Fruit fly (Drosophila melanogaster) whole organism, prepupa: ENCODE measurements around the gene ZC3H3.

ENCODE experiments used
- CG10669 ChIP-seq: fragments of 200-800 bp; sonication (Bioruptor generic); optimal IDR thresholded peaks from 3 replicates; lab custom pipeline; 2018; ENCODE audit warnings: missing biosample characterization, mild to moderate bottlenecking, missing genetic modification characterization, moderate library complexity
- CG11762 ChIP-seq: fragments of 200-800 bp; sonication (Bioruptor generic); optimal IDR thresholded peaks from 3 replicates; lab custom pipeline; 2016; ENCODE audit warnings: missing biosample characterization, missing genetic modification characterization; ENCODE audit not compliant: insufficient read depth
- CG11902 ChIP-seq: fragments of 200-800 bp; sonication (Bioruptor generic); optimal IDR thresholded peaks from 3 replicates; lab custom pipeline; 2016; ENCODE audit warnings: missing biosample characterization, missing genetic modification characterization
- CG1621 ChIP-seq: fragments of 200-800 bp; sonication (Bioruptor generic); optimal IDR thresholded peaks from 3 replicates; lab custom pipeline; 2018; ENCODE audit warnings: missing biosample characterization, mild to moderate bottlenecking, missing genetic modification characterization
- CG16779 ChIP-seq: fragments of 200-800 bp; sonication (Bioruptor generic); optimal IDR thresholded peaks from 3 replicates; lab custom pipeline; 2017; ENCODE audit warnings: missing biosample characterization, mild to moderate bottlenecking, missing genetic modification characterization
- CG3032 ChIP-seq: fragments of 200-800 bp; optimal IDR thresholded peaks from 2 replicates; lab custom pipeline; 2019; ENCODE audit warnings: missing biosample characterization, mild to moderate bottlenecking, missing genetic modification characterization, moderate library complexity
- CG31627 ChIP-seq: fragments of 200-800 bp; sonication (Bioruptor generic); optimal IDR thresholded peaks from 3 replicates; lab custom pipeline; 2016; ENCODE audit warnings: missing biosample characterization, missing genetic modification characterization
- CG32006 ChIP-seq: fragments of 200-800 bp; sonication (Bioruptor generic); optimal IDR thresholded peaks from 3 replicates; lab custom pipeline; 2017; ENCODE audit warnings: missing biosample characterization, mild to moderate bottlenecking, missing genetic modification characterization
- CG34406 ChIP-seq: fragments of 200-800 bp; sonication (Bioruptor generic); optimal IDR thresholded peaks from 3 replicates; lab custom pipeline; 2016; ENCODE audit warnings: missing biosample characterization, missing genetic modification characterization
- CG3919 ChIP-seq: fragments of 200-800 bp; sonication (Bioruptor generic); optimal IDR thresholded peaks from 3 replicates; lab custom pipeline; 2016; ENCODE audit warnings: missing biosample characterization, missing genetic modification characterization
- CG4318 ChIP-seq: fragments of 200-800 bp; sonication (Bioruptor generic); optimal IDR thresholded peaks from 3 replicates; lab custom pipeline; 2017; ENCODE audit warnings: missing biosample characterization, mild to moderate bottlenecking, missing genetic modification characterization
- CG6276 ChIP-seq: fragments of 200-800 bp; sonication (Bioruptor generic); optimal IDR thresholded peaks from 2 replicates; lab custom pipeline; 2017; ENCODE audit warnings: missing biosample characterization, mild to moderate bottlenecking, missing genetic modification characterization
- CG6792 ChIP-seq: fragments of 200-800 bp; sonication (Bioruptor generic); optimal IDR thresholded peaks from 3 replicates; lab custom pipeline; 2016; ENCODE audit warnings: missing biosample characterization, missing genetic modification characterization
- CG6808 ChIP-seq: fragments of 200-800 bp; sonication (Bioruptor generic); optimal IDR thresholded peaks from 3 replicates; lab custom pipeline; 2017; ENCODE audit warnings: missing biosample characterization, missing genetic modification characterization, mild to moderate bottlenecking, moderate library complexity, missing genetic modification reagents
- CG6854 ChIP-seq: fragments of 200-800 bp; sonication (Bioruptor generic); optimal IDR thresholded peaks from 2 replicates; lab custom pipeline; 2017; ENCODE audit warnings: missing biosample characterization, mild to moderate bottlenecking, missing genetic modification characterization
- CG7368 ChIP-seq: fragments of 200-800 bp; sonication (Bioruptor generic); optimal IDR thresholded peaks from 3 replicates; lab custom pipeline; 2016; ENCODE audit warnings: missing biosample characterization, missing genetic modification characterization
- CG8119 ChIP-seq: fragments of 200-800 bp; sonication (Bioruptor generic); IDR thresholded peaks from 3 replicates; pipeline ENCODE4 v1.3.6; 2022; ENCODE audit warnings: missing biosample characterization, missing genetic modification characterization
- CG8319 ChIP-seq: fragments of 200-800 bp; sonication (Bioruptor generic); optimal IDR thresholded peaks from 3 replicates; lab custom pipeline; 2016; ENCODE audit warnings: missing biosample characterization, missing genetic modification characterization
- CG8632 ChIP-seq: fragments of 200-800 bp; sonication (Bioruptor generic); optimal IDR thresholded peaks from 3 replicates; lab custom pipeline; 2016; ENCODE audit warnings: missing biosample characterization, missing genetic modification characterization
- CG9139 ChIP-seq: fragments of 200-800 bp; sonication (Bioruptor generic); optimal IDR thresholded peaks from 3 replicates; lab custom pipeline; 2017; ENCODE audit warnings: missing biosample characterization, mild to moderate bottlenecking, missing genetic modification characterization
- Eip75B ChIP-seq: fragments of 200-800 bp; sonication (Bioruptor generic); optimal IDR thresholded peaks from 3 replicates; lab custom pipeline; 2016; ENCODE audit warnings: missing biosample characterization, missing genetic modification characterization
- Eip93F ChIP-seq: fragments of 200-800 bp; sonication (Bioruptor generic); optimal IDR thresholded peaks from 2 replicates; lab custom pipeline; 2016; ENCODE audit warnings: missing biosample characterization, mild to moderate bottlenecking, missing genetic modification characterization
- Ets96B ChIP-seq: fragments of 200-800 bp; optimal IDR thresholded peaks from 2 replicates; lab custom pipeline; 2019; ENCODE audit warnings: missing biosample characterization, mild to moderate bottlenecking, missing genetic modification characterization, moderate library complexity
- Gug ChIP-seq: fragments of 200-800 bp; sonication (Bioruptor generic); IDR thresholded peaks from 2 replicates; pipeline ENCODE4 v1.3.6; 2022; ENCODE audit warnings: missing biosample characterization, missing genetic modification characterization
- Hr39 ChIP-seq: fragments of 200-800 bp; sonication (Bioruptor generic); optimal IDR thresholded peaks from 2 replicates; lab custom pipeline; 2016; ENCODE audit warnings: missing biosample characterization, missing genetic modification characterization
- Hr4 ChIP-seq: fragments of 200-800 bp; sonication (Bioruptor generic); optimal IDR thresholded peaks from 3 replicates; lab custom pipeline; 2016; ENCODE audit warnings: missing biosample characterization, missing genetic modification characterization
- Sox102F ChIP-seq: fragments of 200-800 bp; sonication (Bioruptor generic); optimal IDR thresholded peaks from 2 replicates; lab custom pipeline; 2016; ENCODE audit warnings: missing biosample characterization, mild to moderate bottlenecking, missing genetic modification characterization
- achi ChIP-seq: fragments of 200-800 bp; sonication (Bioruptor generic); optimal IDR thresholded peaks from 3 replicates; lab custom pipeline; 2016; ENCODE audit warnings: missing biosample characterization, missing genetic modification characterization
- acj6 ChIP-seq: fragments of 200-800 bp; sonication (Bioruptor generic); optimal IDR thresholded peaks from 3 replicates; lab custom pipeline; 2016; ENCODE audit warnings: missing biosample characterization, missing genetic modification characterization
- dac ChIP-seq: fragments of 200-800 bp; sonication (Bioruptor generic); optimal IDR thresholded peaks from 2 replicates; lab custom pipeline; 2017; ENCODE audit warnings: missing biosample characterization, mild to moderate bottlenecking, missing genetic modification characterization
- dsx ChIP-seq: fragments of 200-800 bp; optimal IDR thresholded peaks from 3 replicates; lab custom pipeline; 2019; ENCODE audit warnings: missing biosample characterization, mild to moderate bottlenecking, missing genetic modification characterization, moderate library complexity; ENCODE audit not compliant: poor library complexity, severe bottlenecking
- eg ChIP-seq: fragments of 200-800 bp; sonication (Bioruptor generic); IDR thresholded peaks from 3 replicates; pipeline ENCODE4 v1.3.6; 2022; ENCODE audit warnings: missing biosample characterization, missing genetic modification characterization
- esn ChIP-seq: fragments of 200-800 bp; sonication (Bioruptor generic); optimal IDR thresholded peaks from 2 replicates; lab custom pipeline; 2016; ENCODE audit warnings: missing biosample characterization, mild to moderate bottlenecking, missing genetic modification characterization, moderate library complexity
- fd59A ChIP-seq: fragments of 200-800 bp; sonication (Bioruptor generic); optimal IDR thresholded peaks from 2 replicates; lab custom pipeline; 2017; ENCODE audit warnings: missing biosample characterization, mild to moderate bottlenecking, missing genetic modification characterization, missing genetic modification reagents
- fd85E ChIP-seq: fragments of 200-800 bp; sonication (Bioruptor generic); optimal IDR thresholded peaks from 3 replicates; lab custom pipeline; 2016; ENCODE audit warnings: missing biosample characterization, missing genetic modification characterization
- fkh ChIP-seq: fragments of 200-800 bp; sonication (Bioruptor generic); optimal IDR thresholded peaks from 3 replicates; lab custom pipeline; 2017; ENCODE audit warnings: missing biosample characterization, mild to moderate bottlenecking, missing genetic modification characterization, moderate library complexity
- salr ChIP-seq, 2 experiments: fragments of 200-800 bp; sonication (Bioruptor generic); optimal IDR thresholded peaks; 3 replicates each; lab custom pipeline; 2016 to 2018; ENCODE audit warnings: missing biosample characterization in 2 of 2, missing genetic modification characterization in 2 of 2, mild to moderate bottlenecking in 1 of 2
- spab ChIP-seq: fragments of 200-800 bp; sonication (Bioruptor generic); optimal IDR thresholded peaks from 2 replicates; lab custom pipeline; 2017; ENCODE audit warnings: missing biosample characterization, mild to moderate bottlenecking, missing genetic modification characterization, missing genetic modification reagents
- ss ChIP-seq, 2 experiments: fragments of 200-800 bp; sonication (Bioruptor generic); optimal IDR thresholded peaks; 2 replicates in 1 of 2; 3 replicates in 1 of 2; lab custom pipeline; 2017 to 2018; ENCODE audit warnings: mild to moderate bottlenecking in 2 of 2, missing biosample characterization in 2 of 2, missing genetic modification characterization in 2 of 2, moderate library complexity in 1 of 2
- svp ChIP-seq: fragments of 200-800 bp; sonication (Bioruptor generic); peaks from one replicate; lab custom pipeline; 2016; ENCODE audit warnings: missing biosample characterization, missing genetic modification characterization
- topi ChIP-seq: fragments of 200-800 bp; sonication (Bioruptor generic); optimal IDR thresholded peaks from 3 replicates; lab custom pipeline; 2016; ENCODE audit warnings: missing biosample characterization, missing genetic modification characterization

The ZC3H3 gene

DNA sequence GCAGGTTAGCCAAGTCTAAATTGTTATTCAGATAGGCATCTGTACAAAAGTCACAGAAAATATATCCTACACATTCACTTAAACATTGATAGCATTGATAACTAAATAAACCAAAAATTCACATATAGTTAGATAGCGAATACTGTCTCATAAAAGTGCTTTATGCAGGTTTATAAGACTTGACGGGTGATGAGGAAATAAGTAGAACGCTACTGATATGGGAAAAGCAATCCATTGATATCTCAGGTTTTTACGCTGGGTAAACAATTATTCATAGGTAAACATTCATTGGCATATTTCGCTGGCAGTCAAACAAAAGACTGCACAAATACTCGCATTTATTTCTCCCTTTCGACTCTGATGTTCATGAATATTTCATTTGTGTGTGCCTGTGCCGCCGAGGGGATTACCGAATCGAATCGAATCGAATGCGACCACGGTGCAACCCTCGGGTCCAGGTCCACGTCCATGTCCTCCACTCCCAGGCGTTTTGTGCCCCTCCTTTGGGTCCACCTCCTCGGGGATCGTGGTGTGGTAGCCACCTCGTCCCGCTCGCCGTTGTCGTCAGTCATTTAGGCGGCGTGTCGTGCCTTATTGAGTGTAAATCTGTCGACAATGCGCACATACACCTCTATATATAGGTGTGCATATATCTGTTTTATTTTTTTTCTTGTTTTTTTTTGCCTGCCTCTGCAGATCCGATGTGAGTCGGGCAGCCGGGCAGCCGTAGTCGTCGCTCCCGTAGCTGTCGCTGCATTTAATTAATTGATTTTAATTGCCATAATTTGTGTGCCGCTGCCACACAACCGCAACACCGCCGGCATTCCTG lies 49.3 kb downstream of the ZC3H3 start (continued):
- no peak for TF ChIP-seq CG6792 (GFP tag; lab: Kevin White, UChicago)
- TF ChIP-seq Hr4: peak; percentile 55
- TF ChIP-seq CG8119: no peak; the same call in 2 of the 3 replicates
- peak; percentile 31 for TF ChIP-seq fd59A (GFP tag; lab: Kevin White, UChicago)
- TF ChIP-seq topi (GFP tag; lab: Kevin White, UChicago): peak; percentile 8
- peak; percentile 38 for TF ChIP-seq acj6
- TF ChIP-seq CG11902 (GFP tag; lab: Kevin White, UChicago): peak; percentile 11
- peak; percentile 59 for TF ChIP-seq CG9139 (GFP tag; lab: Kevin White, UChicago)
- TF ChIP-seq spab (GFP tag; lab: Kevin White, UChicago): peak; percentile 35
- TF ChIP-seq Eip93F: no peak

DNA sequence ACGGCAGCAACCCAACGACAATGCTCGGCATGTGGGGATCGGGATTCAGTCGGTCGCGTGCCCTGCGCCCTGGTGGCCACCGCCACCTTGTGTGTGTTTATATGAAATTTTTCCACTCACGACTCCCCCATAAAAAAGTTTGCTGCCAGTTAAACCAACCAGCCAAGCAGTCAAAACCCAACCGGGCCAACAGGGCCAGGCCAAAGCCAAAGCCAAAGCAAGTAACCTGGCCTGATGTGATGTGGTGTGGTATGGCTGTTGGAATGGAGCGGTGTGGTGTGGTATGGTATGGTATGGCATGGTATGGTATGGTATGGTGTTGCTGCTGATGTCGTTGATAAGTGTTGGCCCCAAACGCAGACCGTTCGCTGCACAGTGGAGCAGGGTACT lies 50.0 kb downstream of the ZC3H3 start:
- TF ChIP-seq CG6276 (GFP tag; lab: Kevin White, UChicago) (no peak), CG11762 (GFP tag; lab: Kevin White, UChicago) (no peak), CG31627 (GFP tag; lab: Kevin White, UChicago) (no peak), ss (GFP tag; optimal IDR thresholded peaks at IDR 0.05; lab: Kevin White, UChicago) (peak in 1 of 2 experiments; percentile 25), achi (GFP tag; lab: Kevin White, UChicago) (no peak), salr (GFP tag; optimal IDR thresholded peaks at IDR 0.05; lab: Kevin White, UChicago) (no peak), Gug (GFP tag; lab: Robert Waterston, UW) (0 out of 2 replicates have a peak, but pooled peaks have one; percentile 4), Sox102F (GFP tag; lab: Kevin White, UChicago) (no peak), CG4318 (GFP tag; lab: Kevin White, UChicago) (no peak), CG3032 (tag; lab: Kevin White, UChicago) (no peak), CG8319 (no peak)
- TF ChIP-seq, all 60 proteins: peak for 2

DNA sequence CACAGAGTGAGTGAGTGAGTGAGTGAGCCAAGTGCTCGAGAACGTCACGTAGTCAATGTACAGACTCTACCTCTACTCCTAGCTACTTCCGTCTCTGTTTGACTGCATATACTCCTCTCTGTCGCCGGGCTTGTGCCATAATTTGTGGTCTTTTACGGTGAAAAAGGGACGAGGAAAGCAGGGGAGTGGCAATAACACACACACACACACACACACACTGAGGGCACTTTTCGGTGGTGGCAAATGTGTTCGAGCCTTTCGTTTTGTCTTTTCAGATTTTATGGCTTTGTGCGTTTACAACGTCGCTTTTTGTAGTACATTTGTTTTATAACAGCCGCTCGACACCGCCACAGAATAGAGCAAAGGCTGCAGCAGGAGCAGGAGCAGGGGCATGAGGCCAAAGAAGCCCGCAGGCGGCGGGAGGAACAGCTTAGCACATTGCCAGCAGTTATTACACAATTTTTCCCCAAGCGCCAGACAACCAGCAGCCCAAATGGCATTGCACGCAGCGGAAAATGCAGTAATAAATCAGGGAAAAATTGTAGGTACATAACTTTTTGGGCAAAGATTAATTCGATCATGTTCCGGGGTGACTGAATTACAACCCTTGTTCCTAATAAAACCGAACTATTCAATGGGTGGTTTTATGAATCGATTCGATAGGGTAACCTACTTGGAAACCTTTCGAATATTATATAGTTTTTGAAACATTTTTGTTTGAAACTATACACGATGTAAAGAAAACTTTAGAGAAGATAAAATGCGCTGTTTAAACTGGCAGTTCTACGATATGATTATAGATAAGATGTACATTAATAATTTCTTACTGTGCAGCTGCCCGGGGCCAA lies 50.6 kb downstream of the ZC3H3 start:
- TF ChIP-seq Ets96B (peak; percentile 65), Hr39 (GFP tag; lab: Kevin White, UChicago) (peak; percentile 50), CG8319 (peak; percentile 58), svp (GFP tag; lab: Kevin White, UChicago) (peak; percentile 74), Gug (GFP tag; lab: Robert Waterston, UW) (peak; percentile 47), Eip93F (no peak), salr (GFP tag; optimal IDR thresholded peaks at IDR 0.05; lab: Kevin White, UChicago) (peak in 1 of 2 experiments; percentile 60), CG32006 (peak; percentile 75), fkh (GFP tag; lab: Kevin White, UChicago) (no peak), CG6854 (GFP tag; lab: Kevin White, UChicago) (no peak), CG31627 (GFP tag; lab: Kevin White, UChicago) (peak; percentile 40), CG8119 (peak; percentile 70), fd85E (no peak), CG9139 (GFP tag; lab: Kevin White, UChicago) (peak; percentile 1), Hr4 (peak; percentile 57), CG7368 (GFP tag; lab: Kevin White, UChicago) (no peak), CG3032 (tag; lab: Kevin White, UChicago) (peak; percentile 68), CG1621 (tag; lab: Kevin White, UChicago) (no peak), esn (GFP tag; lab: Kevin White, UChicago) (peak; percentile 56), dsx (peak; percentile 18), CG3919 (GFP tag; lab: Kevin White, UChicago) (peak; percentile 78), CG6276 (GFP tag; lab: Kevin White, UChicago) (peak; percentile 51), CG34406 (GFP tag; lab: Kevin White, UChicago) (peak; percentile 47), ss (GFP tag; optimal IDR thresholded peaks at IDR 0.05; lab: Kevin White, UChicago) (peak in 1 of 2 experiments; percentile 34), CG16779 (no peak), CG11762 (GFP tag; lab: Kevin White, UChicago) (peak; percentile 50), CG10669 (GFP tag; lab: Kevin White, UChicago) (peak; percentile 69), CG6808 (GFP tag; lab: Kevin White, UChicago) (peak; percentile 67), dac (GFP tag; lab: Kevin White, UChicago) (peak; percentile 3), CG4318 (GFP tag; lab: Kevin White, UChicago) (peak; percentile 53), CG8632 (GFP tag; lab: Kevin White, UChicago) (no peak), eg (GFP tag; lab: Robert Waterston, UW) (peak; percentile 19; the same call in 1 of the 3 replicates), Eip75B (GFP tag; lab: Kevin White, UChicago) (peak; percentile 63)
